Worm (Caenorhabditis elegans) whole organism, L1 larva: ENCODE results near the gene nhr-251.

Source experiments
- aha-1 ChIP-seq: fragments of 150-350 bp; optimal IDR thresholded peaks from 2 replicates; lab custom pipeline; 2014; ENCODE audit warnings: missing biosample characterization, missing genetic modification characterization
- ceh-63 ChIP-seq: fragments of 200-800 bp; sonication (Bioruptor generic); optimal IDR thresholded peaks from 2 replicates; lab custom pipeline; 2018; ENCODE audit warnings: mild to moderate bottlenecking, missing genetic modification characterization, missing compliant biosample characterization
- ceh-8 ChIP-seq: fragments of 200-800 bp; sonication (Bioruptor generic); optimal IDR thresholded peaks from 2 replicates; lab custom pipeline; 2018; ENCODE audit warnings: mild to moderate bottlenecking, missing genetic modification characterization, moderate library complexity, missing compliant biosample characterization
- dsc-1 ChIP-seq: sonication (generic microtip); optimal IDR thresholded peaks from 2 replicates; lab custom pipeline; 2016; ENCODE audit warnings: mild to moderate bottlenecking, missing genetic modification characterization, missing compliant biosample characterization
- lin-13 ChIP-seq: fragments of 150-350 bp; optimal IDR thresholded peaks from 2 replicates; lab custom pipeline; 2014; ENCODE audit warnings: missing biosample characterization, missing genetic modification reagents, missing genetic modification characterization
- lin-15B ChIP-seq: fragments of 150-350 bp; sonication (generic microtip); optimal IDR thresholded peaks from 3 replicates; lab custom pipeline; 2014; ENCODE audit warnings: missing biosample characterization, missing genetic modification characterization
- lsy-2 ChIP-seq, 2 experiments: fragments of 150-350 bp; optimal IDR thresholded peaks; 2 replicates each; lab custom pipeline; 2014; ENCODE audit warnings: missing biosample characterization in 2 of 2, missing genetic modification characterization in 2 of 2
- nhr-77 ChIP-seq: fragments of 150-350 bp; optimal IDR thresholded peaks from 2 replicates; lab custom pipeline; 2014; ENCODE audit warnings: missing biosample characterization, missing genetic modification characterization
- rnt-1 ChIP-seq: sonication (generic microtip); optimal IDR thresholded peaks from 2 replicates; lab custom pipeline; 2016; ENCODE audit warnings: mild to moderate bottlenecking, missing genetic modification characterization, moderate library complexity, missing compliant biosample characterization
- snpc-4 ChIP-seq: fragments of 150-350 bp; optimal IDR thresholded peaks from 2 replicates; lab custom pipeline; 2014; ENCODE audit warnings: missing biosample characterization, missing genetic modification characterization
- unc-62 ChIP-seq: fragments of 150-350 bp; optimal IDR thresholded peaks from 2 replicates; lab custom pipeline; 2014; ENCODE audit warnings: missing biosample characterization, missing genetic modification reagents, missing genetic modification characterization
- ztf-11 ChIP-seq, 2 experiments: sonication (generic microtip); optimal IDR thresholded peaks; 2 replicates each; lab custom pipeline; 2016 to 2017; ENCODE audit warnings: missing genetic modification characterization in 2 of 2, missing biosample characterization in 1 of 2, missing compliant biosample characterization in 1 of 2

DNA sequence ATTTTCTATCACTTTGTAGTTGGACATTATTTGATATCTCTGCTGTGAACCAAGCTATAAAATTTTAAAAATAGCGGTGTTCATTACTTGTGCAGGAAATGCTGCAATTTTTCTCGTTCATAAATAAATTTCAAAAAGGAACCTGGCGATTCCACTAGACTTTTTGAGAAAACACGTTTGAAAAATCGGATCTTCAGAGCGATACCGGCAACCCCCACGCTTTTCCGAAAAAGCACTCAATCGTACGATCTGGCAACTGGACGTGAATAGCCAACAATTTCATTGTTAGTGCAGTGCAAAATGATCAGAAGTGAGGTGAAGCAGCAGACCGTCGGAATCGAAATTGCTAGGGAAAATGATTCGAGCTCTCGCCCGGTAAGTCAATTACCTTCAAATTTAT, 18.7 kb upstream of the nhr-251 start, which contains the start of gene nstp-7:
- TF ChIP-seq ceh-8 (GFP tag; lab: Kevin White, UChicago) = no peak
- no peak for TF ChIP-seq ceh-63
- TF ChIP-seq dsc-1 (tag; lab: Kevin White, UChicago) = no peak
- no peak for TF ChIP-seq nhr-77 (tag; lab: Kevin White, UChicago)
- no peak for TF ChIP-seq snpc-4 (tag; lab: Kevin White, UChicago)
- TF ChIP-seq ztf-11 (tag; optimal IDR thresholded peaks at IDR 0.05; lab: Kevin White, UChicago) = no peak
- TF ChIP-seq lin-13 (GFP tag; lab: Kevin White, UChicago) = no peak
- no peak for TF ChIP-seq lsy-2 (tag; optimal IDR thresholded peaks at IDR 0.05; lab: Kevin White, UChicago)
- no peak for TF ChIP-seq unc-62 (GFP tag; lab: Kevin White, UChicago)
- TF ChIP-seq lin-15B = no peak
- TF ChIP-seq rnt-1 (tag; lab: Kevin White, UChicago) = no peak
- TF ChIP-seq aha-1 (tag; lab: Kevin White, UChicago) = no peak
